Worm (Caenorhabditis elegans) whole organism, mixed stage, embryonic: ENCODE results near the gene Y77E11A.7.

Experiments used
- unc-120 ChIP-seq: sonication (generic microtip); optimal IDR thresholded peaks from 2 replicates; lab custom pipeline; 2017; ENCODE audit warnings: missing genetic modification characterization, missing compliant biosample characterization; ENCODE audit not compliant: poor library complexity, severe bottlenecking
- zip-8 ChIP-seq: fragments of 150-350 bp; optimal IDR thresholded peaks from 2 replicates; lab custom pipeline; 2014; ENCODE audit warnings: missing biosample characterization, missing genetic modification characterization

DNA sequence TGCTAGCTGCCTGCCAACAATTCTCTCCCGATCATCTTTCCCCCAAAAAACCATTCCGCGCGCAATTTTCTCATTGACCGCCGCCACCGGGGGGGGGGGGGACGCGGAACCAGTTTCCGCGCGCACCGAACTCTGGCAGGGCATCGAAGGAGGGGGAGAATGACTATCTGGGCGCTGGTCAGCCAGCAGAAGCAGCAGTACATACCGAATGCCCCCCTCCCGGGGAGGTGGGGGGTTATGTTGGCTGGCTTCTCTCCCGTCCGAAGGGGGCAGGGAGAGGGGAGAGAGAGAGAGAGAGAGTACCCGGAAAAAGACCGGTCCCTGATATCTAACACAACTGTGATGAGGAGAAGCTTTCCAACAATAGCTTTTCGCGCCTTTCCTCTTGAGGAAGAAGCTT, 42.0 kb downstream of the Y77E11A.7 start:
- no peak for TF ChIP-seq zip-8 (tag; lab: Kevin White, UChicago)
- TF ChIP-seq unc-120 (tag; lab: Kevin White, UChicago): no peak
